Worm (Caenorhabditis elegans): ENCODE measurements around the gene ZK856.14.

The ZK856.14 gene

DNA sequence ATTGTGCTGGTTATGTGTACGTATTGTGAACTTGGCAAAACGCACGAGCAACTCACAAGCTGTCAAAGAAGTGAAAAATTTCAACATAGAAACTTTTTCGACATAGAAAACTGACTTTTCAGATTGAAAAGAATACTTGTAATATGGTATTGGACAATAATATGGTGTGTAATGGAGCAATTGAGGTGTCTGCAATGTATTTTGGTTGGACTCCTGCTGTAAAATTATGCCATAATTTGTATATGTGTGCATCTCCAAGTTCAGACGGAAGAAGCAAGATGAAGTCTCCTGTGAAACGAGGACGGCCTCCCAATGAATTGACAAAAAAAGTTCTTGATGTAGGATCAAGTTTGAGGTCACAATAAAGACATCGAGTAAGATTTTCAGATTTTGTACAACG lies 33.0 kb upstream of the ZK856.14 start:
- TF ChIP-seq snpc-4 (tag; optimal IDR thresholded peaks at IDR 0.05) (no peak), ztf-4 (tag; optimal IDR thresholded peaks at IDR 0.05) (no peak), nhr-23 (tag; optimal IDR thresholded peaks at IDR 0.05) (no peak), nhr-6 (tag; optimal IDR thresholded peaks at IDR 0.05) (no peak), lin-11 (tag; optimal IDR thresholded peaks at IDR 0.05) (no peak), fos-1 (tag; optimal IDR thresholded peaks at IDR 0.05) (no peak), zag-1 (tag; optimal IDR thresholded peaks at IDR 0.05) (no peak), alr-1 (tag; optimal IDR thresholded peaks at IDR 0.05) (no peak), nhr-21 (tag; optimal IDR thresholded peaks at IDR 0.05) (no peak), unc-62 (GFP tag; optimal IDR thresholded peaks at IDR 0.05) (no peak), C34F6.9 (tag; optimal IDR thresholded peaks at IDR 0.05) (no peak)

ce11 chrV:10185719-10186118 lies 31.1 kb upstream of the ZK856.14 start, which contains the start of gene ZK856.18:
TSS of gene ZK856.18 (minus strand) at chrV:10186007.
- TF ChIP-seq sma-9 (GFP tag; optimal IDR thresholded peaks at IDR 0.05), result no peak
- TF ChIP-seq sma-9 (tag; optimal IDR thresholded peaks at IDR 0.05), result no peak
- TF ChIP-seq nhr-237 (tag; optimal IDR thresholded peaks at IDR 0.05), result no peak
- no peak for TF ChIP-seq ztf-4 (tag; optimal IDR thresholded peaks at IDR 0.05)
- TF ChIP-seq F13H6.1 (tag; optimal IDR thresholded peaks at IDR 0.05), result no peak
- no peak for TF ChIP-seq zag-1 (tag; optimal IDR thresholded peaks at IDR 0.05)
- TF ChIP-seq peb-1 (tag; optimal IDR thresholded peaks at IDR 0.05), result no peak
- no peak for TF ChIP-seq nhr-6 (tag; optimal IDR thresholded peaks at IDR 0.05)
- no peak for TF ChIP-seq nhr-12 (tag; optimal IDR thresholded peaks at IDR 0.05)
- TF ChIP-seq gmeb-1 (tag; optimal IDR thresholded peaks at IDR 0.05), result no peak
- TF ChIP-seq nhr-77 (tag; optimal IDR thresholded peaks at IDR 0.05), result no peak
- no peak for TF ChIP-seq lin-11 (tag; optimal IDR thresholded peaks at IDR 0.05)
- no peak for TF ChIP-seq crh-2 (tag; optimal IDR thresholded peaks at IDR 0.05)
- no peak for TF ChIP-seq sma-3 (GFP tag; optimal IDR thresholded peaks at IDR 0.05)

- TF ChIP-seq nhr-6 (tag; optimal IDR thresholded peaks at IDR 0.05), result no peak
- TF ChIP-seq mdl-1 (tag; optimal IDR thresholded peaks at IDR 0.05), result peak in 1 of 2 experiments; percentile 36
- TF ChIP-seq crh-2 (tag; optimal IDR thresholded peaks at IDR 0.05), result peak; percentile 61
- TF ChIP-seq fos-1 (tag; optimal IDR thresholded peaks at IDR 0.05), result peak; percentile 71
- peak; percentile 68 for TF ChIP-seq sma-9 (GFP tag; optimal IDR thresholded peaks at IDR 0.05)
- no peak for TF ChIP-seq sma-9 (tag; optimal IDR thresholded peaks at IDR 0.05)
Measured at ce11 chrV:10190081-10190556, 26.7 kb upstream of the ZK856.14 start, which contains the start of gene ZK856.5. TSS of gene ZK856.5 (minus strand) at chrV:10190131.

DNA sequence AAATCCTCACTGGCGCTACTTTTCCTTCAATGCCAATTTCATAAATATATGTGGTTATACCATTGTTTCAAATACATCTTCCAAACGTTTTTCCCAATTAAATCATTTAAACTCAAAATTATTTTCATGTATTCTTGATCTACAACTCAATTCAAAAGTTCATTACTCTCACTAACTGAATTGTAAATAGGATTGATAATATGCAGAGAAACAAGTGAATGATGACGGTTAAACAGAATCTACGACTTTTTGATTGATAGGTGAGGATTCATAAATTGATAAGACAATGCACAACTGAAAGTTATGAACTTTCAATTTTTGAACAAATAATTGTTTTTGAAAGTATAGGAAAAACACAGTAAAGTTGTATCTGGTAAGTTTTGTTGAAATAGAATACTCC lies 25.6 kb upstream of the ZK856.14 start:
- TF ChIP-seq elt-1 (tag; optimal IDR thresholded peaks at IDR 0.05) (no peak), fos-1 (tag; optimal IDR thresholded peaks at IDR 0.05) (peak; percentile 35), mbf-1 (tag; optimal IDR thresholded peaks at IDR 0.05) (no peak), ceh-16 (tag; optimal IDR thresholded peaks at IDR 0.05) (no peak)

ce11 chrV:10198386-10198785 lies 18.4 kb upstream of the ZK856.14 start, which contains the start of gene ZK856.6:
TSS of gene ZK856.6 (plus strand) at chrV:10198686.
- no peak for TF ChIP-seq nhr-10 (tag; optimal IDR thresholded peaks at IDR 0.05)
- no peak for TF ChIP-seq ztf-11 (tag; optimal IDR thresholded peaks at IDR 0.05)
- TF ChIP-seq elt-1 (tag; optimal IDR thresholded peaks at IDR 0.05), result no peak
- no peak for TF ChIP-seq ztf-1 (GFP tag; conservative IDR thresholded peaks at IDR 0.05)
- no peak for TF ChIP-seq unc-39 (tag; optimal IDR thresholded peaks at IDR 0.05)
- TF ChIP-seq lin-11 (tag; optimal IDR thresholded peaks at IDR 0.05), result no peak
- no peak for TF ChIP-seq ama-1 (optimal IDR thresholded peaks at IDR 0.05)
- TF ChIP-seq nhr-6 (tag; optimal IDR thresholded peaks at IDR 0.05), result no peak
- TF ChIP-seq sem-4 (tag; optimal IDR thresholded peaks at IDR 0.05), result no peak
- no peak for TF ChIP-seq lin-13 (GFP tag; optimal IDR thresholded peaks at IDR 0.05)
- TF ChIP-seq nhr-21 (tag; optimal IDR thresholded peaks at IDR 0.05), result no peak
- no peak for TF ChIP-seq unc-62 (GFP tag; optimal IDR thresholded peaks at IDR 0.05)
- no peak for TF ChIP-seq R02D3.7 (tag; optimal IDR thresholded peaks at IDR 0.05)
- TF ChIP-seq mbf-1 (tag; optimal IDR thresholded peaks at IDR 0.05), result no peak
- no peak for TF ChIP-seq nhr-77 (tag; optimal IDR thresholded peaks at IDR 0.05)
- TF ChIP-seq nhr-23 (tag; optimal IDR thresholded peaks at IDR 0.05), result no peak
- no peak for TF ChIP-seq aly-2 (tag; optimal IDR thresholded peaks at IDR 0.05)
- no peak for TF ChIP-seq nhr-12 (tag; optimal IDR thresholded peaks at IDR 0.05)

ce11 chrV:10201913-10202312 lies 14.9 kb upstream of the ZK856.14 start, which contains the start of gene ZK856.7:
TSS of gene ZK856.7 (plus strand) at chrV:10202098.
- TF ChIP-seq ztf-4 (tag; optimal IDR thresholded peaks at IDR 0.05), result no peak
- peak in 1 of 2 experiments; percentile 11 for TF ChIP-seq lsy-2 (tag; optimal IDR thresholded peaks at IDR 0.05)
- no peak for TF ChIP-seq alr-1 (tag; optimal IDR thresholded peaks at IDR 0.05)
- TF ChIP-seq crh-2 (tag; optimal IDR thresholded peaks at IDR 0.05), result peak; percentile 37
- TF ChIP-seq unc-62 (GFP tag; optimal IDR thresholded peaks at IDR 0.05), result no peak
- peak; percentile 25 for TF ChIP-seq nhr-25 (tag; optimal IDR thresholded peaks at IDR 0.05)
- no peak for TF ChIP-seq ceh-16 (tag; optimal IDR thresholded peaks at IDR 0.05)
- no peak for TF ChIP-seq nhr-21 (tag; optimal IDR thresholded peaks at IDR 0.05)
- no peak for TF ChIP-seq nhr-10 (tag; optimal IDR thresholded peaks at IDR 0.05)
- no peak for TF ChIP-seq sma-3 (GFP tag; optimal IDR thresholded peaks at IDR 0.05)
- no peak for TF ChIP-seq sma-9 (GFP tag; optimal IDR thresholded peaks at IDR 0.05)
- TF ChIP-seq sma-9 (tag; optimal IDR thresholded peaks at IDR 0.05), result no peak
- TF ChIP-seq unc-55 (GFP tag; optimal IDR thresholded peaks at IDR 0.05), result no peak
- TF ChIP-seq Y55F3AM.14 (GFP tag; optimal IDR thresholded peaks at IDR 0.05), result no peak

All from whole organism, L2 larva.